Worm (Caenorhabditis elegans): Measurements from ENCODE around the gene F53F1.3.

DNA sequence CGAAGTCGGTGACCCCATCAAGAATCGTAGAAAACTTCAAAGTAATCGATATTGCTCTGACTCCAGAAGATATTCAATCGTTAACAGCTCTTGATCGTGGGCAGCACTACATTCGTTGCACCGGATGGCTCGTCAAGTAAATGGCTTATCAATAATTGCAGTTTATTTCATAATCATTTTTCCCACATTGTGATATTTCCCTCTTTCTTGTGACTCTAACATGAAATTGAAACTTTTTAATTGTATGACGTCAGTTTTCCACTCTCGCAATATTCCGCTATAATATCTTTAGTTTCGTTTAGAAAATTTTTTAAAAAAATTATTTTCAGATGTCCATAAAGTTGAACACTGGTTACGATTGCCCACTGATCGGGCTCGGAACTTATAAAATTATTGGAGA, at the start of gene F53F1.3:
- TF ChIP-seq T23F11.4 (GFP tag; optimal IDR thresholded peaks at IDR 0.05): no peak
- TF ChIP-seq F13H6.1 (tag; optimal IDR thresholded peaks at IDR 0.05): no peak
- no peak for TF ChIP-seq pqm-1 (tag; optimal IDR thresholded peaks at IDR 0.05)
- no peak for TF ChIP-seq fkh-10 (GFP tag; optimal IDR thresholded peaks at IDR 0.05)
- TF ChIP-seq pax-1 (tag; optimal IDR thresholded peaks at IDR 0.05): no peak
- TF ChIP-seq sox-4 (tag; optimal IDR thresholded peaks at IDR 0.05): no peak
